Worm (Caenorhabditis elegans) whole organism, midembryonic: ENCODE measurements around the gene R05F9.9.
"Not testable (repeated sequence)": the region's sequence is repeated elsewhere in the genome, so short reads cannot be mapped to it uniquely, and the experiment has no call there.

ENCODE experiments used
- T22C8.4 ChIP-seq: fragments of 200-800 bp; sonication (Bioruptor generic); IDR thresholded peaks from 2 replicates; pipeline ENCODE4 v1.3.6; 2022; ENCODE audit warnings: missing genetic modification characterization, missing compliant biosample characterization
- cog-1 ChIP-seq: sonication (generic microtip); optimal IDR thresholded peaks from 2 replicates; lab custom pipeline; 2016; ENCODE audit warnings: missing genetic modification characterization, missing compliant biosample characterization
- flt-1 ChIP-seq: fragments of 200-800 bp; sonication (Bioruptor generic); IDR thresholded peaks from 2 replicates; pipeline ENCODE4 v1.3.6; 2022; ENCODE audit warnings: missing genetic modification characterization, missing compliant biosample characterization
- klf-2 ChIP-seq: fragments of 200-800 bp; sonication (Bioruptor generic); conservative IDR thresholded peaks from 2 replicates; pipeline ENCODE4 v1.3.6; 2022; ENCODE audit warnings: missing genetic modification reagents, missing genetic modification characterization, missing compliant biosample characterization
- med-1 ChIP-seq: sonication (generic microtip); optimal IDR thresholded peaks from 2 replicates; lab custom pipeline; 2017; ENCODE audit warnings: missing genetic modification characterization, mild to moderate bottlenecking, missing compliant biosample characterization, antibody characterized with exemption, missing genetic modification reagents; ENCODE audit not compliant: insufficient read depth
- ref-1 ChIP-seq: fragments of 200-800 bp; sonication (Bioruptor generic); conservative IDR thresholded peaks from 2 replicates; pipeline ENCODE4 v1.3.6; 2022; ENCODE audit warnings: missing genetic modification reagents, missing genetic modification characterization, missing compliant biosample characterization
- tab-1 ChIP-seq: fragments of 200-800 bp; sonication (Bioruptor generic); IDR thresholded peaks from 2 replicates; pipeline ENCODE4 v1.3.6; 2022; ENCODE audit warnings: missing genetic modification characterization, missing compliant biosample characterization
- ztf-23 ChIP-seq: fragments of 200-800 bp; sonication (Bioruptor generic); IDR thresholded peaks from 2 replicates; pipeline ENCODE4 v1.3.6; 2022; ENCODE audit warnings: missing genetic modification reagents, missing genetic modification characterization, missing compliant biosample characterization
- ztf-29 ChIP-seq: fragments of 200-800 bp; sonication (Bioruptor generic); IDR thresholded peaks from 2 replicates; pipeline ENCODE4 v1.3.6; 2022; ENCODE audit warnings: missing genetic modification reagents, missing genetic modification characterization, missing compliant biosample characterization

R05F9.9 gene

DNA sequence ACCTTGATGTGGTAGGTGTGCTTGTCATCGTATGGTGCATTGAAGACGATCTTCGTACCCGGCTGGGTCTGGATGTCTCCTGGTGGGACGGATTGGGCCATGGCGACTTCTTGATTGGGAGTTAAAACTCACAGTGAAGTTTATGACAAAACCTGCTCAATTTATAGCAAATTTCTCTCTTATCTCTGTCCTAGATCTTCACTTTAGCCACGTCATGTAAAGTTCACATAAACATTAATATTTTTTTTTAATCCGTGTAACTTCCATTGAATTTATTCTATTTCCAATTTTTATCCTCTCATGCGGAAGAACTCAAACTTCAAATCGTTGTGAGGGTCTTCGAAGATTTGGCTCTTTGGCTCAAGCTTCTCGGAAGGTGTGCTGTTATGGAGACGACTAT, 14.6 kb upstream of the R05F9.9 start, which contains the start of gene msp-31:
TSS of gene msp-31 (minus strand) at position 101 of the 400 bp plus-strand sequence.
- not testable (repeated sequence) for TF ChIP-seq klf-2 (GFP tag; lab: Robert Waterston, UW); ztf-23 (GFP tag; lab: Robert Waterston, UW); ztf-29

DNA sequence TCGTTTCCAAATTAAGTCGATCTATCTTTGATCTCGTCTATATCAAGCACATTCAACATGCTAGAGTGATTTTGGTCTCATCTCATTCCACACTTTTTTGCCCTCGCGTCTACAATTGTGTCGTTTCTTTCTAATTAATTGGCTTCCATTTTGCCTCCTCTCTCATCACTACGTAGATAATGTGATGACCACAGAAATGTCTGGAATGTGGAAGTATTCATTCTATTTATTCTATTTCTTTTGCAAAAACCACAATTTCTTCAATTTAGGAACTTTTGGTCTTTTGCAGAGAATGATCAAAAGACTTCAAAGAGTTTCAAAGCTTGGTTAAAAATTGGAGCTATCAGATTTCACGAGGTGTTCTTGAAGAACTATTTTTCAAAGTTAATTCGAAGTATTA, 13.7 kb upstream of the R05F9.9 start:
- no peak for TF ChIP-seq ztf-29
- no peak for TF ChIP-seq cog-1
- no peak for TF ChIP-seq flt-1 (GFP tag; lab: Robert Waterston, UW)
- TF ChIP-seq tab-1 (GFP tag; lab: Robert Waterston, UW), result no peak
- TF ChIP-seq med-1 (GFP tag; lab: Kevin White, UChicago), result no peak
- TF ChIP-seq klf-2 (GFP tag; lab: Robert Waterston, UW), result no peak
- no peak for TF ChIP-seq ztf-23 (GFP tag; lab: Robert Waterston, UW)
- no peak for TF ChIP-seq ref-1
- TF ChIP-seq T22C8.4 (GFP tag; lab: Robert Waterston, UW), result no peak

DNA sequence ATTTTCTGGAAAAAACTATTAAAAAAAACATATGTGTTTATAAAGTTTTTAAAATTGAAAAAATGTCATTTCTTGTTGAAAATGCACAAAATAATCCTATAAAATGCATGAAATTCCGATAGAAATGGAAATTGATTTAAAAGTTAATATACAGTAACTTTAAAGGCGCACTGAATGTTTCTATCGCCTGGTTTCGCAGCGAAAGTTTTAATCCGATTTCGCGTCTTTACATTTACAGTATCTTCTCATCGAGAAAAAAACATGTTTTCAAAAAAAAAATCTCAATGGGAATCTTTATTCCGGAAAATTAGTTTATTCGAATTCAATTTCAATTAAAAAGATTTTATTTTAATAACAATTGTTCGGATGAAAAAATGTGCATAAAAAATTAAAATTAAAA, 12.3 kb upstream of the R05F9.9 start, which contains the start of gene R05F9.11:
TSS of gene R05F9.11 (minus strand) at position 5 of the 400 bp plus-strand sequence.
- TF ChIP-seq ztf-29, result no peak
- TF ChIP-seq klf-2 (GFP tag; lab: Robert Waterston, UW), result no peak
- no peak for TF ChIP-seq flt-1 (GFP tag; lab: Robert Waterston, UW)
- no peak for TF ChIP-seq med-1 (GFP tag; lab: Kevin White, UChicago)
- TF ChIP-seq cog-1, result no peak
- no peak for TF ChIP-seq tab-1 (GFP tag; lab: Robert Waterston, UW)
- TF ChIP-seq ref-1, result no peak
- TF ChIP-seq T22C8.4 (GFP tag; lab: Robert Waterston, UW), result no peak
- no peak for TF ChIP-seq ztf-23 (GFP tag; lab: Robert Waterston, UW)

DNA sequence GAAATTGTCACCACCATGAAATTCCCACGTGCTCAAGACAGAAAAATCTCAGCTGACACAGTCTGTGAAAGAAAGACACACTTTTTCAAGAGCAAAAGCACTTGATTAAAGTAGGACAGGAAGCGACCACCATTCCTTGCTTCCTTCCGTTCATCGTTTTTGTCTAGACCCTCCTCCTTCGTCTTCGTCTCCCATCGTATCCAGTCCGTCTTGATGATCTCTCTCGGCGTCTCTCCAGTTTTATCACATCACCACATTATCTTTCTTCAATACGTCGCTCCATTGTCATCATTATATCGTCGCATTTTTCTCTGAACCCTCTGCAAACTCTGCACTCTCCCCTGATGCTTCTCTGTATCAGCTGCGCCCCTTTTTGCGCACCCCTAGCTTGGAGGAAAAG, 6.3 kb upstream of the R05F9.9 start:
- TF ChIP-seq cog-1 (no peak), flt-1 (GFP tag; lab: Robert Waterston, UW) (no peak), klf-2 (GFP tag; lab: Robert Waterston, UW) (no peak), ztf-29 (no peak), T22C8.4 (GFP tag; lab: Robert Waterston, UW) (no peak), tab-1 (GFP tag; lab: Robert Waterston, UW) (no peak), ztf-23 (GFP tag; lab: Robert Waterston, UW) (no peak), ref-1 (no peak), med-1 (GFP tag; lab: Kevin White, UChicago) (no peak)

DNA sequence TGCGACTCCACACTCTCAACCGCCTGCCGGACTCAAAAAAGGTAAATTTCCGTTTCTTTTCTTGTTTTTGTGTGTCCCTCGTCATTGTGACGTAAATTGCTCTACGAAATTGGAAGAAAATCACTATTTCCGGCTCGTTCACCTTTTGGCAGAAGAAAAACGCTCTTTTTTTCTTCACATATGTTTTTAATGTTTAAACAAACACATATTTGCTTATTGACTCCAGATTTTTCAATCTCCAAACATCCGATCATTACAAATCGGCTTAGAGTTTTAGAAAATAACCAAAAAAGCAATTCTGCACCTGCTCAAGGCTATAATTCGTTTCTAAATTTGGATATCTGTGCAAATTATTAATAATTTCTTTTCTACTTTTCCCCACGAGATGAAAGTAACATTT, 4.0 kb upstream of the R05F9.9 start:
- TF ChIP-seq tab-1 (GFP tag; lab: Robert Waterston, UW) (no peak), ztf-29 (no peak), med-1 (GFP tag; lab: Kevin White, UChicago) (no peak), cog-1 (no peak), klf-2 (GFP tag; lab: Robert Waterston, UW) (no peak), ref-1 (no peak), ztf-23 (GFP tag; lab: Robert Waterston, UW) (no peak), T22C8.4 (GFP tag; lab: Robert Waterston, UW) (no peak)

DNA sequence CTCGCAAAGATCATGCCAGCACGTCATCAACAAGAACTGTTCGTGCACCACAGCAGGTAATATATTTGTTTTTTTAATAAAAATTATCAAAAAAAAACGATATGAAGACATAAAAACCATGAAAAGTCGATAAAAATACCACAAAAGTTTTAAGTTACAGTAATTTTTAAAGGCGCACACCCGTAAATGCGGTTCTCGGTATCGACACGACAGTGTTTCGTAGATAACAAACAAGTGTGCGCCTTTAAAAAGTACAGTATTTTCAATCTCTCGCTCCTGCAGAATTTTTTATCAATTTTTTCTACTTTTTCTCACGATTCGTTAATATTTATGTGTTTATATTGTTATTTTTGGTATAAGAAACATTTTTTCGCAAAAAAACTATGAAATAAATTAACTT, 3.4 kb upstream of the R05F9.9 start:
- TF ChIP-seq flt-1 (GFP tag; lab: Robert Waterston, UW) (no peak), T22C8.4 (GFP tag; lab: Robert Waterston, UW) (no peak), klf-2 (GFP tag; lab: Robert Waterston, UW) (no peak), ztf-23 (GFP tag; lab: Robert Waterston, UW) (no peak), med-1 (GFP tag; lab: Kevin White, UChicago) (no peak)

DNA sequence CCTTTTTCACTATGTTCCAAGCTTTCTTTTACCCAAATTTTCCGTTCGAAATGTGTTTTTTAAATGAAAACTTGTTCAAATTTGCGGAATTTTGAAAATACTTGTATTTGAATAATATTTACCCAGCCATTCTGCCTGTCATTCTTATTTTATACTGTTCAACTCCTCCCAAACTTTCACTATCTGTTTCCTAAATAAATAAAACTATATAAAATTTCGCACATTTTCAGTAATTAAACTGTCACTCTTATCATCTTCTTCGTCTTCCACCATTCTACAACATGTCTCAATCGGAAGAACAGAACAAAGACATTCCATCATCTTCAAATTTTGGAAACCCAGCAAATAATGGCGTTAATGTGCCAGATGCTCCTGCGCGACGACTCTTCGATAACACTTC, 2.9 kb upstream of the R05F9.9 start, which contains the start of gene btbd-10:
TSS of gene btbd-10 (plus strand) at position 231 of the 400 bp plus-strand sequence.
- TF ChIP-seq med-1 (GFP tag; lab: Kevin White, UChicago) (no peak), ztf-29 (no peak), ref-1 (no peak), klf-2 (GFP tag; lab: Robert Waterston, UW) (no peak), T22C8.4 (GFP tag; lab: Robert Waterston, UW) (no peak), cog-1 (no peak), ztf-23 (GFP tag; lab: Robert Waterston, UW) (no peak), flt-1 (GFP tag; lab: Robert Waterston, UW) (no peak)

DNA sequence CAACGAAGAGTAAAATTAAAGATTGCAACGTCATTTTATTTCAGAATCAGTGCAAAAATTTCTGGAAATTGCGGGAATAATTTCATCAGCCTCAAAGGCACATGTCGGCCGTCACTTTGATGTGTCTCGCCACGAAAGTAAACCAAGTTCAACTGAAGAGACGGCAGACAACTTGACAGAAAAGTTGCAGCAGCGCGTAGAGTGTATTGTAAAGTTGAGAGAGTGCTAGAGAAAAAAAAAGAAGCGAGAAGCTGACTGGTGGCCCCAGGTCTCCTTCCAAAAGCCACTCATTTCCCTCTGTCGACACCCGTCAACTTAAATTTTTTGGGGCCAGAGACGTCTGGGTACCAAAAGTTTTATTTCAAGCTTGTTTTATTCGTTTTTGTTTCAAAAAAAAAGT, 2.4 kb upstream of the R05F9.9 start:
- TF ChIP-seq ztf-29 (peak; percentile 57; the same call in 1 of the 2 replicates), T22C8.4 (GFP tag; lab: Robert Waterston, UW) (no peak), ztf-23 (GFP tag; lab: Robert Waterston, UW) (no peak), klf-2 (GFP tag; lab: Robert Waterston, UW) (no peak), flt-1 (GFP tag; lab: Robert Waterston, UW) (0 out of 2 replicates have a peak, but pooled peaks have one; percentile 7)

DNA sequence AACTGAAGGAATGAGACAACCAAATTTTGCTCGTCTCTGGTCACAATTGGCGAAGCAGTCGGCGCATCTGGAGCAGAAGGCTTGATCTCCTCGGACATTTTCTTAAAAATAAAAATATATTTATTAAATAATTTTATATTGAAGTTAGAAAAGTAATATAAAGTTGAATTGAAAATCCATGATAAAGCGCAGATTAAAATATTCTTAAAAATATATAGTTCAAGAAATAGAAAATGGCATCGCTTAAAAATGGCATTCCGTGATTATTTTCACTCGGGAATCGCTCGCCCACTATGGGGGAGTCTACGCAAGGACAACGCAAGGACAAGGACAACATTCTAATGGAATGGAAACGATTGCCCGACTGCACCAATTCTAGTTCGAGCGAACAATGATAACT, 1.8 kb upstream of the R05F9.9 start, which contains the start of gene sgt-1:
TSS of gene sgt-1 (minus strand) at position 101 of the 400 bp plus-strand sequence.
- not testable (repeated sequence) for TF ChIP-seq tab-1 (GFP tag; lab: Robert Waterston, UW); cog-1; ztf-29

DNA sequence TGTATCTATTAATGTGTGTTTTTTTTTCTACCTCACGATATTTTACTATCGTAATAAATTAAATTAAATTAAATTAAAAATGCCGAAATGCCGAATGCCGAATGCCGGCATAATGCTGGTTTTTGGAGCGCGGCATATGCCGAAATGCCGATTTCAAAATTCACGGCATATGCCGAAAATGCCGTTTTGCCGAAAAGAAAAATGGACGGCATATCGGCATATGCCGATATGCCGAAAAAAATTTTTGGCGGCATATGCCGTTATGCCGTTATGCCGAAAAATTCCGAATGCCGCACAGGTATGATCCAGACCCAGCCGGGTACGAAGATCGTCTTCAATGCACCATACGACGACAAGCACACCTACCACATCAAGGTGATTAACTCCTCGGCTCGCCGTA, 3.4 kb downstream of the R05F9.9 start, which contains the start of gene msp-32:
TSS of gene msp-32 (plus strand) at position 301 of the 400 bp plus-strand sequence.
- TF ChIP-seq T22C8.4 (GFP tag; lab: Robert Waterston, UW); tab-1 (GFP tag; lab: Robert Waterston, UW); med-1 (GFP tag; lab: Kevin White, UChicago): not testable (repeated sequence)
